Worm (Caenorhabditis elegans) whole organism, late embryonic: ENCODE measurements around the gene fbxa-182.

ENCODE experiments used
- C08G9.2 ChIP-seq: sonication (generic microtip); optimal IDR thresholded peaks from 2 replicates; lab custom pipeline; 2016; ENCODE audit warnings: mild to moderate bottlenecking, missing genetic modification characterization, moderate library complexity, missing compliant biosample characterization
- C38D4.7 ChIP-seq: fragments of 200-800 bp; sonication (Bioruptor generic); optimal IDR thresholded peaks from 2 replicates; lab custom pipeline; 2018; ENCODE audit warnings: mild to moderate bottlenecking, missing genetic modification characterization, moderate library complexity, missing compliant biosample characterization
- F13H6.1 ChIP-seq: sonication (generic microtip); optimal IDR thresholded peaks from 2 replicates; lab custom pipeline; 2016; ENCODE audit warnings: missing genetic modification characterization, missing compliant biosample characterization
- K09A11.1 ChIP-seq: sonication (generic microtip); optimal IDR thresholded peaks from 2 replicates; lab custom pipeline; 2017; ENCODE audit warnings: antibody characterized with exemption, mild to moderate bottlenecking, missing genetic modification characterization, missing compliant biosample characterization; ENCODE audit not compliant: insufficient read depth
- T23F11.4 ChIP-seq: fragments of 200-800 bp; sonication (Bioruptor generic); optimal IDR thresholded peaks from 2 replicates; lab custom pipeline; 2018; ENCODE audit warnings: mild to moderate bottlenecking, missing genetic modification characterization, missing compliant biosample characterization
- ahr-1 ChIP-seq: sonication (generic microtip); optimal IDR thresholded peaks from 2 replicates; lab custom pipeline; 2016; ENCODE audit warnings: missing genetic modification characterization, missing compliant biosample characterization
- ceh-14 ChIP-seq: sonication (generic microtip); optimal IDR thresholded peaks from 2 replicates; lab custom pipeline; 2016; ENCODE audit warnings: missing genotype, missing genetic modification characterization, missing compliant biosample characterization
- ceh-18 ChIP-seq: sonication (generic microtip); optimal IDR thresholded peaks from 2 replicates; lab custom pipeline; 2016; ENCODE audit warnings: missing genetic modification characterization, missing compliant biosample characterization
- ceh-19 ChIP-seq: fragments of 200-800 bp; sonication (Bioruptor generic); optimal IDR thresholded peaks from 2 replicates; lab custom pipeline; 2018; ENCODE audit warnings: mild to moderate bottlenecking, missing genetic modification characterization, missing compliant biosample characterization
- ceh-30 ChIP-seq: fragments of 150-350 bp; optimal IDR thresholded peaks from 2 replicates; lab custom pipeline; 2014; ENCODE audit warnings: missing biosample characterization, missing genetic modification characterization
- ceh-31 ChIP-seq: sonication (generic microtip); optimal IDR thresholded peaks from 2 replicates; lab custom pipeline; 2016; ENCODE audit warnings: missing genetic modification characterization, missing compliant biosample characterization
- ceh-9 ChIP-seq: sonication (generic microtip); optimal IDR thresholded peaks from 2 replicates; lab custom pipeline; 2016; ENCODE audit warnings: mild to moderate bottlenecking, missing genetic modification characterization, inconsistent platforms, missing compliant biosample characterization
- che-1 ChIP-seq: sonication (generic microtip); optimal IDR thresholded peaks from 2 replicates; lab custom pipeline; 2016; ENCODE audit warnings: mild to moderate bottlenecking, missing genetic modification characterization, missing compliant biosample characterization
- elt-2 ChIP-seq: sonication (generic microtip); optimal IDR thresholded peaks from 2 replicates; lab custom pipeline; 2016; ENCODE audit warnings: missing genetic modification reagents, missing genetic modification characterization, missing compliant biosample characterization
- elt-4 ChIP-seq: sonication (generic microtip); optimal IDR thresholded peaks from 2 replicates; lab custom pipeline; 2016; ENCODE audit warnings: missing genetic modification characterization, missing compliant biosample characterization
- eyg-1 ChIP-seq: sonication (generic microtip); optimal IDR thresholded peaks from 2 replicates; lab custom pipeline; 2016; ENCODE audit warnings: missing genotype, missing genetic modification characterization, missing compliant biosample characterization
- fax-1 ChIP-seq: sonication (generic microtip); optimal IDR thresholded peaks from 2 replicates; lab custom pipeline; 2016; ENCODE audit warnings: missing genotype, missing genetic modification characterization, missing compliant biosample characterization
- fkh-6 ChIP-seq: sonication (generic microtip); optimal IDR thresholded peaks from 2 replicates; lab custom pipeline; 2016; ENCODE audit warnings: missing genetic modification characterization, missing compliant biosample characterization
- gmeb-2 ChIP-seq: sonication (generic microtip); optimal IDR thresholded peaks from 2 replicates; lab custom pipeline; 2016; ENCODE audit warnings: missing genetic modification characterization, inconsistent platforms, missing compliant biosample characterization
- hlh-13 ChIP-seq: fragments of 200-800 bp; sonication (Bioruptor generic); optimal IDR thresholded peaks from 2 replicates; lab custom pipeline; 2018; ENCODE audit warnings: mild to moderate bottlenecking, missing genetic modification characterization, missing compliant biosample characterization
- lin-11 ChIP-seq: fragments of 200-800 bp; sonication (Bioruptor generic); optimal IDR thresholded peaks from 2 replicates; lab custom pipeline; 2018; ENCODE audit warnings: mild to moderate bottlenecking, missing genetic modification characterization, missing compliant biosample characterization
- nhr-232 ChIP-seq: sonication (generic microtip); optimal IDR thresholded peaks from 2 replicates; lab custom pipeline; 2016; ENCODE audit warnings: missing genetic modification characterization, missing compliant biosample characterization
- npax-4 ChIP-seq: sonication (generic microtip); optimal IDR thresholded peaks from 2 replicates; lab custom pipeline; 2016; ENCODE audit warnings: missing genetic modification characterization, missing compliant biosample characterization
- odd-2 ChIP-seq: sonication (generic microtip); optimal IDR thresholded peaks from 2 replicates; lab custom pipeline; 2017; ENCODE audit warnings: antibody characterized with exemption, mild to moderate bottlenecking, missing genetic modification characterization, missing compliant biosample characterization
- pax-1 ChIP-seq: fragments of 150-350 bp; optimal IDR thresholded peaks from 2 replicates; lab custom pipeline; 2014; ENCODE audit warnings: missing biosample characterization, missing genetic modification characterization
- pha-2 ChIP-seq: sonication (generic microtip); optimal IDR thresholded peaks from 2 replicates; lab custom pipeline; 2017; ENCODE audit warnings: mild to moderate bottlenecking, missing genetic modification characterization, missing compliant biosample characterization
- pha-4 ChIP-seq: fragments of 150-350 bp; optimal IDR thresholded peaks from 2 replicates; lab custom pipeline; 2018; ENCODE audit warnings: missing biosample characterization, missing genetic modification reagents, missing genetic modification characterization
- pqm-1 ChIP-seq: sonication (generic microtip); optimal IDR thresholded peaks from 2 replicates; lab custom pipeline; 2016; ENCODE audit warnings: missing genetic modification characterization, missing compliant biosample characterization
- ref-2 ChIP-seq: sonication (generic microtip); optimal IDR thresholded peaks from 2 replicates; lab custom pipeline; 2016; ENCODE audit warnings: missing genetic modification characterization, missing compliant biosample characterization
- sdc-2 ChIP-seq: sonication (generic microtip); optimal IDR thresholded peaks from 2 replicates; lab custom pipeline; 2016; ENCODE audit warnings: missing genotype, missing genetic modification characterization, missing compliant biosample characterization
- sox-2 ChIP-seq: fragments of 200-800 bp; sonication (Bioruptor generic); IDR thresholded peaks from 2 replicates; pipeline ENCODE4 v1.3.6; 2022; ENCODE audit warnings: missing genetic modification reagents, missing genetic modification characterization, missing compliant biosample characterization
- tbx-7 ChIP-seq: sonication (generic microtip); optimal IDR thresholded peaks from 2 replicates; lab custom pipeline; 2016; ENCODE audit warnings: missing genotype, missing genetic modification characterization, missing compliant biosample characterization
- ttx-3 ChIP-seq: sonication (generic microtip); optimal IDR thresholded peaks from 2 replicates; lab custom pipeline; 2016; ENCODE audit warnings: missing genetic modification reagents, missing genetic modification characterization, missing compliant biosample characterization
- unc-3 ChIP-seq, 2 experiments: fragments of 200-800 bp in 1 of 2; sonication (Bioruptor generic) in 1 of 2; sonication (generic microtip) in 1 of 2; conservative IDR thresholded peaks in 1 of 2; optimal IDR thresholded peaks in 1 of 2; 2 replicates each; pipeline versions ENCODE4 v1.3.6 to Lab custom; 2016 to 2022; ENCODE audit warnings: missing compliant biosample characterization in 2 of 2, missing genetic modification characterization in 2 of 2, missing genetic modification reagents in 1 of 2
- unc-55 ChIP-seq: sonication (generic microtip); optimal IDR thresholded peaks from 2 replicates; lab custom pipeline; 2017; ENCODE audit warnings: missing biosample characterization, missing genetic modification reagents, missing genetic modification characterization
- unc-86 ChIP-seq: sonication (generic microtip); optimal IDR thresholded peaks from 2 replicates; lab custom pipeline; 2016; ENCODE audit warnings: missing genetic modification characterization, missing compliant biosample characterization
- zip-5 ChIP-seq: sonication (generic microtip); optimal IDR thresholded peaks from 2 replicates; lab custom pipeline; 2016; ENCODE audit warnings: missing genetic modification characterization, missing compliant biosample characterization

Gene fbxa-182

ce11 chrII:2442243-2442642 is 29.7 kb upstream of the fbxa-182 start:
- TF ChIP-seq nhr-232 (no peak), npax-4 (tag; lab: Kevin White, UChicago) (no peak), C08G9.2 (tag; lab: Kevin White, UChicago) (no peak), unc-86 (tag; lab: Kevin White, UChicago) (no peak), T23F11.4 (no peak), ceh-19 (GFP tag; lab: Kevin White, UChicago) (no peak), odd-2 (no peak), ttx-3 (no peak), ceh-18 (no peak), ceh-31 (tag; lab: Kevin White, UChicago) (no peak)

ce11 chrII:2440312-2440711 is 27.8 kb upstream of the fbxa-182 start:
- no peak for TF ChIP-seq eyg-1 (tag; lab: Kevin White, UChicago)
- no peak for TF ChIP-seq unc-86 (tag; lab: Kevin White, UChicago)
- no peak for TF ChIP-seq unc-3 (GFP tag; conservative IDR thresholded peaks at IDR 0.05; lab: Robert Waterston, UW)
- no peak for TF ChIP-seq unc-3 (tag; optimal IDR thresholded peaks at IDR 0.05; lab: Kevin White, UChicago)
- no peak for TF ChIP-seq ceh-14
- TF ChIP-seq ceh-18, result no peak
- no peak for TF ChIP-seq lin-11 (tag; lab: Kevin White, UChicago)
- no peak for TF ChIP-seq sox-2 (GFP tag; lab: Robert Waterston, UW)
- no peak for TF ChIP-seq fkh-6 (tag; lab: Kevin White, UChicago)
- TF ChIP-seq ceh-30 (tag; lab: Kevin White, UChicago), result no peak
- TF ChIP-seq odd-2, result no peak
- no peak for TF ChIP-seq F13H6.1 (tag; lab: Kevin White, UChicago)
- no peak for TF ChIP-seq npax-4 (tag; lab: Kevin White, UChicago)
- TF ChIP-seq fax-1 (tag; lab: Kevin White, UChicago), result no peak
- TF ChIP-seq tbx-7 (tag; lab: Kevin White, UChicago), result no peak
- TF ChIP-seq unc-55 (GFP tag; lab: Kevin White, UChicago), result no peak
- TF ChIP-seq zip-5 (tag; lab: Kevin White, UChicago), result no peak
- TF ChIP-seq che-1 (tag; lab: Kevin White, UChicago), result no peak
- no peak for TF ChIP-seq ceh-9 (tag; lab: Kevin White, UChicago)
- TF ChIP-seq sdc-2 (tag; lab: Kevin White, UChicago), result no peak
- no peak for TF ChIP-seq ahr-1 (tag; lab: Kevin White, UChicago)
- TF ChIP-seq, all 69 proteins: peak for 0

ce11 chrII:2438944-2439343 is 26.4 kb upstream of the fbxa-182 start:
- TF ChIP-seq elt-4 (no peak), pha-4 (no peak), pax-1 (no peak), hlh-13 (GFP tag; lab: Kevin White, UChicago) (no peak), pqm-1 (tag; lab: Kevin White, UChicago) (no peak), odd-2 (no peak), C38D4.7 (no peak), gmeb-2 (tag; lab: Kevin White, UChicago) (no peak), C08G9.2 (tag; lab: Kevin White, UChicago) (no peak), eyg-1 (tag; lab: Kevin White, UChicago) (no peak), unc-86 (tag; lab: Kevin White, UChicago) (no peak), K09A11.1 (tag; lab: Kevin White, UChicago) (no peak), ref-2 (no peak), npax-4 (tag; lab: Kevin White, UChicago) (no peak), pha-2 (tag; lab: Kevin White, UChicago) (no peak)

DNA sequence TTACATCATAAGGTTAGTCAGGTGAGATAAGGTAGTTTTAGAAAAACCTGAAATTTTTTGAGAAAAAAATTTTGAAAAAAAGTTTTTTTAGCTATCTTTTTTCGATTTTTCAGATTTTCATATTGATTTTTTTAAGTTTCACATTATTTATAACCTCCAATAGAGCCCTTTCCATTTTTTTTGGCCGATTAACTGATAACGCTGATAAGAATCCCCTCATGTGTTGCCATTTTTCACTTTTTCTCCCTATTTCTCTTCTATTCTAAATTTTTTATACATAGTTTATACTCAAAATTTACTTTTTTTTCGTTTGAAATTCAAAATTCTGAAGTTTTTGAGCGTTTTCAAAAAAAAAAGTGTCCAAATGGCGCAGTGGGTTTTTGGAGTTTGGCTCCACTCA is 25.6 kb upstream of the fbxa-182 start:
- TF ChIP-seq eyg-1 (tag; lab: Kevin White, UChicago), result no peak
- peak; percentile 11 for TF ChIP-seq elt-2 (tag; lab: Kevin White, UChicago)
